Worm (Caenorhabditis elegans): ENCODE data around the gene cht-5.

DNA sequence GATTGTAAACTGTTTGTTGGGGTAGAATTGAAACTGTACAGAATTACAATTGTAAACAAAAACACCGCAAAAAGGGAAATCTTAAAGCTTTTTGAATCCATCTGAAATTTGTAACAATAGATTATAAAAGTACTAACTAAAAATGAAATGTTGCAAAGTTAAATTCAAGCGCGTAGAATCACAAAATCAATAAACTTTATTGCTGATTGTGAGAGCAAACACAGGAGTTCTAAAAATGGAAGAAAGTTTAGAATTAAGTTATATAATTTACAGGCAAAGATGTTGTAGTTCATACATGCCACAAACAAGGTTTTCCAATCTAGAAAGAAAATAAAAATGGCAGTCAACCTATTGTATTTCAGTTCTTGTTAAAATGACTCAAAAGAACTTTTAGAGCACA lies 2.2 kb upstream of the cht-5 start, which contains the start of gene C08B6.3:
- TF ChIP-seq nhr-25 (tag; optimal IDR thresholded peaks at IDR 0.05), result no peak
- no peak for TF ChIP-seq aly-2 (tag; optimal IDR thresholded peaks at IDR 0.05)
- no peak for TF ChIP-seq eor-1 (tag; optimal IDR thresholded peaks at IDR 0.05)
- no peak for TF ChIP-seq elt-1 (tag; optimal IDR thresholded peaks at IDR 0.05)
- TF ChIP-seq pqm-1 (tag; optimal IDR thresholded peaks at IDR 0.05), result no peak
- TF ChIP-seq nhr-28 (tag; optimal IDR thresholded peaks at IDR 0.05), result no peak
- TF ChIP-seq unc-62 (GFP tag; optimal IDR thresholded peaks at IDR 0.05), result no peak
- no peak for TF ChIP-seq snpc-4 (tag; optimal IDR thresholded peaks at IDR 0.05)
- no peak for TF ChIP-seq pha-4 (tag; optimal IDR thresholded peaks at IDR 0.05)
